Worm (Caenorhabditis elegans) whole organism, L4 larva: ENCODE data around the gene F58E6.4.

Experiments used
- F10B5.3 ChIP-seq: sonication (generic microtip); optimal IDR thresholded peaks from 2 replicates; lab custom pipeline; 2016; ENCODE audit warnings: mild to moderate bottlenecking, missing genetic modification characterization, missing compliant biosample characterization
- F26F4.8 ChIP-seq: fragments of 200-800 bp; sonication (Bioruptor generic); conservative IDR thresholded peaks from 2 replicates; pipeline ENCODE4 v1.3.6; 2022; ENCODE audit warnings: missing genetic modification characterization, missing compliant biosample characterization
- F49E8.2 ChIP-seq: sonication (generic microtip); optimal IDR thresholded peaks from 2 replicates; lab custom pipeline; 2016; ENCODE audit warnings: missing compliant biosample characterization, mild to moderate bottlenecking, missing genetic modification characterization, borderline replicate concordance
- T20F7.1 ChIP-seq: fragments of 200-800 bp; sonication (Bioruptor generic); optimal IDR thresholded peaks from 2 replicates; lab custom pipeline; 2018; ENCODE audit warnings: mild to moderate bottlenecking, missing genetic modification characterization, missing compliant biosample characterization
- T26A8.4 ChIP-seq: fragments of 200-800 bp; sonication (Bioruptor generic); IDR thresholded peaks from 2 replicates; pipeline ENCODE4 v1.3.6; 2022; ENCODE audit warnings: missing genetic modification characterization, missing compliant biosample characterization
- Y5F2A.4 ChIP-seq: fragments of 200-800 bp; sonication (Bioruptor generic); optimal IDR thresholded peaks from 2 replicates; lab custom pipeline; 2018; ENCODE audit warnings: mild to moderate bottlenecking, missing genetic modification characterization, missing compliant biosample characterization
- Y75B8A.6 ChIP-seq: fragments of 200-800 bp; sonication (Bioruptor generic); IDR thresholded peaks from 2 replicates; pipeline ENCODE4 v1.3.6; 2022; ENCODE audit warnings: missing genetic modification reagents, missing genetic modification characterization, missing compliant biosample characterization
- ZK337.2 ChIP-seq: fragments of 200-800 bp; sonication (Bioruptor generic); IDR thresholded peaks from 2 replicates; pipeline ENCODE4 v1.3.6; 2022; ENCODE audit warnings: missing genetic modification reagents, missing genetic modification characterization, missing compliant biosample characterization
- ZK546.5 ChIP-seq, 2 experiments: sonication (generic microtip); optimal IDR thresholded peaks; 2 replicates each; lab custom pipeline; 2017; ENCODE audit warnings: missing biosample characterization in 2 of 2, missing genetic modification characterization in 2 of 2
- ceh-32 ChIP-seq: sonication (generic microtip); optimal IDR thresholded peaks from 2 replicates; lab custom pipeline; 2016; ENCODE audit warnings: mild to moderate bottlenecking, missing genetic modification characterization, missing compliant biosample characterization; ENCODE audit not compliant: poor library complexity
- daf-16 ChIP-seq, 3 experiments: sonication (generic microtip); optimal IDR thresholded peaks; 2 replicates each; lab custom pipeline; 2016 to 2017; ENCODE audit warnings: missing genetic modification characterization in 3 of 3, missing genetic modification reagents in 3 of 3, mild to moderate bottlenecking in 2 of 3, missing compliant biosample characterization in 2 of 3, missing biosample characterization in 1 of 3, moderate library complexity in 1 of 3
- daf-19 ChIP-seq: fragments of 200-800 bp; sonication (Bioruptor generic); conservative IDR thresholded peaks from 2 replicates; pipeline ENCODE4 v1.3.6; 2022; ENCODE audit warnings: missing genetic modification characterization, missing compliant biosample characterization
- dmd-8 ChIP-seq: fragments of 200-800 bp; sonication (Bioruptor generic); IDR thresholded peaks from 2 replicates; pipeline ENCODE4 v1.3.6; 2022; ENCODE audit warnings: missing genetic modification characterization, missing compliant biosample characterization
- duxl-1 ChIP-seq: sonication (generic microtip); optimal IDR thresholded peaks from 2 replicates; lab custom pipeline; 2016; ENCODE audit warnings: mild to moderate bottlenecking, missing genetic modification characterization, moderate library complexity, missing compliant biosample characterization; ENCODE audit not compliant: poor library complexity
- dve-1 ChIP-seq: sonication (generic microtip); optimal IDR thresholded peaks from 2 replicates; lab custom pipeline; 2017; ENCODE audit warnings: antibody characterized with exemption, mild to moderate bottlenecking, missing genetic modification characterization, missing compliant biosample characterization; ENCODE audit not compliant: insufficient read depth
- egl-43 ChIP-seq: fragments of 200-800 bp; sonication (Bioruptor generic); IDR thresholded peaks from 2 replicates; pipeline ENCODE4 v1.3.6; 2022; ENCODE audit warnings: missing genetic modification reagents, missing genetic modification characterization, missing compliant biosample characterization
- fkh-10 ChIP-seq: fragments of 150-350 bp; optimal IDR thresholded peaks from 2 replicates; lab custom pipeline; 2014; ENCODE audit warnings: missing biosample characterization, missing genetic modification reagents, missing genetic modification characterization
- hlh-11 ChIP-seq: fragments of 200-800 bp; sonication (Bioruptor generic); optimal IDR thresholded peaks from 2 replicates; lab custom pipeline; 2018; ENCODE audit warnings: mild to moderate bottlenecking, missing genetic modification characterization, missing compliant biosample characterization
- lin-1 ChIP-seq: fragments of 200-800 bp; sonication (Bioruptor generic); IDR thresholded peaks from 2 replicates; pipeline ENCODE4 v1.3.6; 2022; ENCODE audit warnings: missing genetic modification reagents, missing genetic modification characterization, missing compliant biosample characterization
- lsy-2 ChIP-seq, 2 experiments: fragments of 150-350 bp in 1 of 2; sonication (generic microtip) in 1 of 2; optimal IDR thresholded peaks; 2 replicates each; lab custom pipeline; 2014 to 2017; ENCODE audit warnings: missing biosample characterization in 2 of 2, missing genetic modification characterization in 2 of 2
- nhr-102 ChIP-seq: sonication (generic microtip); optimal IDR thresholded peaks from 2 replicates; lab custom pipeline; 2016; ENCODE audit warnings: mild to moderate bottlenecking, missing genetic modification characterization, moderate library complexity, missing compliant biosample characterization
- nhr-111 ChIP-seq: fragments of 200-800 bp; sonication (Bioruptor generic); optimal IDR thresholded peaks from 2 replicates; lab custom pipeline; 2018; ENCODE audit warnings: mild to moderate bottlenecking, missing genetic modification characterization, missing compliant biosample characterization
- nhr-237 ChIP-seq: sonication (generic microtip); optimal IDR thresholded peaks from 2 replicates; lab custom pipeline; 2017; ENCODE audit warnings: missing biosample characterization, missing genetic modification characterization
- nhr-28 ChIP-seq: fragments of 150-350 bp; optimal IDR thresholded peaks from 2 replicates; lab custom pipeline; 2014; ENCODE audit warnings: missing biosample characterization, missing genetic modification characterization
- nhr-77 ChIP-seq: fragments of 150-350 bp; optimal IDR thresholded peaks from 2 replicates; lab custom pipeline; 2014; ENCODE audit warnings: missing biosample characterization, missing genetic modification characterization
- pha-4 ChIP-seq, 2 experiments: fragments of 150-350 bp in 1 of 2; fragments of 200-800 bp in 1 of 2; sonication (Bioruptor generic) in 1 of 2; IDR thresholded peaks in 1 of 2; optimal IDR thresholded peaks in 1 of 2; 2 replicates each; pipeline versions ENCODE4 v1.3.6 to Lab custom; 2014 to 2022; ENCODE audit warnings: missing genetic modification characterization in 2 of 2, missing genetic modification reagents in 2 of 2, missing biosample characterization in 1 of 2, missing compliant biosample characterization in 1 of 2
- pqm-1 ChIP-seq: sonication (generic microtip); optimal IDR thresholded peaks from 2 replicates; lab custom pipeline; 2017; ENCODE audit warnings: missing biosample characterization, missing genetic modification characterization
- saeg-2 ChIP-seq: fragments of 200-800 bp; sonication (Bioruptor generic); IDR thresholded peaks from 2 replicates; pipeline ENCODE4 v1.3.6; 2022; ENCODE audit warnings: missing genetic modification reagents, missing genetic modification characterization, missing compliant biosample characterization
- tag-97 ChIP-seq: fragments of 200-800 bp; sonication (Bioruptor generic); IDR thresholded peaks from 2 replicates; pipeline ENCODE4 v1.3.6; 2022; ENCODE audit warnings: missing genetic modification characterization, missing compliant biosample characterization
- tra-1 ChIP-seq: fragments of 200-800 bp; sonication (Bioruptor generic); IDR thresholded peaks from 2 replicates; pipeline ENCODE4 v1.3.6; 2022; ENCODE audit warnings: missing genetic modification reagents, missing genetic modification characterization, missing compliant biosample characterization
- unc-62 ChIP-seq, 3 experiments: fragments of 150-350 bp in 1 of 3; sonication (generic microtip); optimal IDR thresholded peaks in 2 of 3; peaks in 1 of 3; 1 replicate in 1 of 3; 2 replicates in 2 of 3; lab custom pipeline; 2014 to 2017; ENCODE audit warnings: missing biosample characterization in 3 of 3, missing genetic modification characterization in 3 of 3, missing genetic modification reagents in 3 of 3, missing genotype in 1 of 3
- vab-7 ChIP-seq: fragments of 200-800 bp; sonication (Bioruptor generic); IDR thresholded peaks from 2 replicates; pipeline ENCODE4 v1.3.6; 2022; ENCODE audit warnings: missing genetic modification reagents, missing genetic modification characterization, missing compliant biosample characterization
- zfp-3 ChIP-seq: fragments of 200-800 bp; sonication (Bioruptor generic); conservative IDR thresholded peaks from 2 replicates; pipeline ENCODE4 v1.3.6; 2022; ENCODE audit warnings: missing genetic modification reagents, missing genetic modification characterization, missing compliant biosample characterization
- ztf-11 ChIP-seq: fragments of 150-350 bp; optimal IDR thresholded peaks from 2 replicates; lab custom pipeline; 2014; ENCODE audit warnings: missing biosample characterization, missing genetic modification characterization

Gene F58E6.4

DNA sequence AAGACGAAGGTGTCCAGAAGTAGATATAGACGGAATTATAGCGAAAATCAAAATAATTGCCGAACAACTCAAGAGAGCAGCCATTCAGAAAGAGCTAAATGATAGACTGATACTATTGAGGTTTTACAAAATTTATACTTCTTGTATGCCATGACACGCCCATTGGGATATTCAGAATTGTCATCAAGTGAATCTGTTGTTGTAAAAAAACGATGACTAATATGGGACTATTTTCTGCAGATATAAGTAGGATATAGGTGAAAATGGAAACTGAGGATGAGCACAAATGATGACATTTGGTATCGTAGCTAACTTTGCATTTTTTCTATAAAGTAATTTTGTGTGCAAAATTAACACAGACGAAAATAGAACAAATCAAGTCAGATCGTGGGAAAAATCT is 5.5 kb upstream of the F58E6.4 start, which contains the start of gene F58E6.8:
Gene F58E6.8, minus strand, starts transcription at position 101 of the 400 bp plus-strand sequence.
- TF ChIP-seq vab-7 (GFP tag; lab: Robert Waterston, UW) (no peak), ceh-32 (tag; lab: Kevin White, UChicago) (no peak), nhr-111 (GFP tag; lab: Kevin White, UChicago) (no peak)

DNA sequence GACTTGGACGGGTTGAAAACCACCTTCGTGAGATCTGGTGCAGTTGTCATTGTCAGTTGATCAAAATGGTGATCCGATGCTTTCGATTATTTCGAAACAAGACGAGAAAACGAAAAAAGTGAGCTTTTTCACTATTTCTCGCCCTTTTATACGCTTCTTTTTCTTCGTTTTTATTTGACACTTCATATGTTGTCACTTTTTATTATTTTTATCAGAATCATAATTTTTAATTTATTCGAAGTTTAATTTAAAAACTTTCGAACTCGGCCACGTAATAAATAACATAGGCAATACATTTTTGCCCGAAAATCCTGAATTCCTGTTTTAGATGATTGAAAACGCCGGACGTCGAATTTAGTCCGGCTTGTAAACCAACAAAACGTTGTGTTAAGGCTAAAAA is 4.3 kb upstream of the F58E6.4 start, which contains the start of gene F58E6.5:
Gene F58E6.5, minus strand, starts transcription at position 101 of the 400 bp plus-strand sequence.
- no peak for TF ChIP-seq pqm-1 (tag; lab: Kevin White, UChicago)
- TF ChIP-seq hlh-11 (tag; lab: Kevin White, UChicago) = no peak
- no peak for TF ChIP-seq ZK546.5 (tag; optimal IDR thresholded peaks at IDR 0.05; lab: Kevin White, UChicago)
- no peak for TF ChIP-seq lin-1 (GFP tag; lab: Robert Waterston, UW)
- TF ChIP-seq egl-43 (GFP tag; lab: Robert Waterston, UW) = no peak
- no peak for TF ChIP-seq nhr-28 (tag; lab: Kevin White, UChicago)
- TF ChIP-seq daf-19 (GFP tag; lab: Robert Waterston, UW) = no peak
- TF ChIP-seq tag-97 = no peak
- TF ChIP-seq F10B5.3 (tag; lab: Kevin White, UChicago) = no peak
- TF ChIP-seq F49E8.2 (tag; lab: Kevin White, UChicago) = no peak
- no peak for TF ChIP-seq T26A8.4 (GFP tag; lab: Robert Waterston, UW)
- TF ChIP-seq F26F4.8 (GFP tag; lab: Robert Waterston, UW) = no peak
- no peak for TF ChIP-seq zfp-3 (GFP tag; lab: Robert Waterston, UW)

DNA sequence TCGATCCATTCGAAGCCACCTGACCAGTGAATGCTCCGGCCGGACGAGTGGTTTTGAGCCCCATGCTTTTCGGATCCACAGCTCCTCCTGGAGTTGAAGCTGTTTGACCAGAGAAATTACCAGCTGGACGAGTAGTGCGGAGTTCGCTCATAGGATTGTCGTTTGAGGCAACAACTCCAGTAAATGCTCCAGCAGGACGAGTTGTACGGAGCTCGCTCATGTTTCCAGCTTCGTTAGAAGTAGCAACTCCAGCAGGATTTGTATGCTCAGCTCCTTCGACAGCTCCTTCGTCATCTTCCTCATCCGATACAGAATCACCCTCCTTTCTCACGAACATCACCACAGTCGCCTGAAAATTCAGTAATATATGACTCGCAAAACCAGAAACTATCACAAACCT is 3.3 kb upstream of the F58E6.4 start:
- TF ChIP-seq dmd-8 (GFP tag; lab: Robert Waterston, UW) (0 out of 2 replicates have a peak, but pooled peaks have one; percentile 53), nhr-102 (tag; lab: Kevin White, UChicago) (no peak)
- TF ChIP-seq, all 104 proteins: peak for 1

DNA sequence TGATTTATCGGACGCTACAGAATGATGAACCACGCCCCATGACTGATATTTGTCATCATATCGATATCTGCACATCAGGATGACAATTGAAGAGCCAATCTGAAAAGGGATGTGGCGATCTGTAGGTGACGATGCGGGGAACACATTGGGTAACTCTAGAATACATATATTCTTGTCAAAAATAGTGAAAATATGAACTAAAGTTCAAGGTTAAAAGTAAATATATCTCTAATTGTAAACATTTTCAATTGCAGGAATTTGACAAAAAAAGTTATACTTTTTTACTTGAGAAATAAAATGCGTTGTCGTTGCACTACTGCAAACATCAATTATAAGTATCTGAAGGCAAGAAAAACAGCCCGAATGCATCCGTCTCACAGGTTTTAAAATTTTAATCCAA is 2.7 kb upstream of the F58E6.4 start, which contains the start of gene F58E6.6:
Gene F58E6.6, minus strand, starts transcription at position 101 of the 400 bp plus-strand sequence.
- no peak for TF ChIP-seq lsy-2 (tag; optimal IDR thresholded peaks at IDR 0.05; lab: Kevin White, UChicago)

DNA sequence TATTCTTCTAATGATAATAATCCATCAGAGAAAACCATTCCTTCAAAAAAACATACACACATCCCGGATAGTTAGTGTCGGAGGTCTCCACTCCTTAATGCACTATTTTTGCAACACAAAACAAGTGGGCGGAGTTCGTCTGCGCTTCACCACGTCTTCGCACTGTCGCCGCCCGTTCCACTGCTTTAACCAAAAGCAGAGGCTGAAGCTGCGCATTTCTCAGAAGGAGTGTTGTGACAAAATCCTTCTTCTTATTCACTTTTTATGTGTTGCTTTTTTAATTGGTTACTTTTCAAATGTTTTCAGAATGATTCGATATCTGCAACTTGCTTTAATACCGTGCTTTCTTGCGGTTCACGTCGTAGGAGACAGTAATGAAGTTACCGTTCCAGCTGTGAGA is 5.3 kb downstream of the F58E6.4 start, which contains the start of gene F58E6.13:
Gene F58E6.13, plus strand, starts transcription at position 301 of the 400 bp plus-strand sequence.
- TF ChIP-seq F10B5.3 (tag; lab: Kevin White, UChicago) = no peak
- TF ChIP-seq fkh-10 (GFP tag; lab: Kevin White, UChicago) = no peak
- no peak for TF ChIP-seq T20F7.1 (GFP tag; lab: Kevin White, UChicago)
- no peak for TF ChIP-seq Y5F2A.4 (GFP tag; lab: Kevin White, UChicago)
- no peak for TF ChIP-seq duxl-1 (tag; lab: Kevin White, UChicago)
- no peak for TF ChIP-seq Y75B8A.6 (GFP tag; lab: Robert Waterston, UW)
- TF ChIP-seq unc-62 (GFP tag; optimal IDR thresholded peaks at IDR 0.05 in 1 of 2; lab: Kevin White, UChicago) = no peak
- no peak for TF ChIP-seq unc-62 (tag; optimal IDR thresholded peaks at IDR 0.05; lab: Kevin White, UChicago)
- TF ChIP-seq pha-4 (GFP tag; IDR thresholded peaks at IDR 0.05; lab: Robert Waterston, UW) = no peak
- TF ChIP-seq pha-4 (tag; optimal IDR thresholded peaks at IDR 0.05; lab: Kevin White, UChicago) = no peak
- TF ChIP-seq saeg-2 (GFP tag; lab: Robert Waterston, UW) = no peak
- no peak for TF ChIP-seq tra-1 (GFP tag; lab: Robert Waterston, UW)
- TF ChIP-seq daf-16 (GFP tag; optimal IDR thresholded peaks at IDR 0.05; lab: Kevin White, UChicago) = no peak
- no peak for TF ChIP-seq daf-16 (tag; optimal IDR thresholded peaks at IDR 0.05; lab: Kevin White, UChicago)
- TF ChIP-seq nhr-237 = no peak
- no peak for TF ChIP-seq nhr-77
- no peak for TF ChIP-seq ZK337.2 (GFP tag; lab: Robert Waterston, UW)
- TF ChIP-seq dve-1 = no peak
- no peak for TF ChIP-seq ztf-11 (tag; lab: Kevin White, UChicago)
- no peak for TF ChIP-seq nhr-111 (GFP tag; lab: Kevin White, UChicago)
- TF ChIP-seq, all 104 proteins: peak for 0
